Worm (Caenorhabditis elegans) whole organism, L3 larva: ENCODE results near the gene F14D7.9.
"Not testable (repeated sequence)": the region's sequence is repeated elsewhere in the genome, so short reads cannot be mapped to it uniquely, and the experiment has no call there.

Source experiments
- ama-1 ChIP-seq: fragments of 150-350 bp; optimal IDR thresholded peaks from 2 replicates; lab custom pipeline; 2018
- ceh-16 ChIP-seq: sonication (generic microtip); optimal IDR thresholded peaks from 2 replicates; lab custom pipeline; 2017; ENCODE audit warnings: missing biosample characterization, missing genetic modification characterization
- ceh-82 ChIP-seq: fragments of 150-350 bp; optimal IDR thresholded peaks from 2 replicates; lab custom pipeline; 2014; ENCODE audit warnings: missing biosample characterization, missing genetic modification characterization
- ceh-9 ChIP-seq: sonication (generic microtip); optimal IDR thresholded peaks from 2 replicates; lab custom pipeline; 2018; ENCODE audit warnings: missing biosample characterization, missing genetic modification characterization
- daf-12 ChIP-seq: fragments of 150-350 bp; optimal IDR thresholded peaks from 2 replicates; lab custom pipeline; 2014; ENCODE audit warnings: missing biosample characterization, missing genetic modification reagents, missing genetic modification characterization
- egl-5 ChIP-seq: fragments of 150-350 bp; optimal IDR thresholded peaks from 2 replicates; lab custom pipeline; 2017; ENCODE audit warnings: missing biosample characterization, missing genetic modification reagents, missing genetic modification characterization, inconsistent platforms
- elt-1 ChIP-seq: fragments of 150-350 bp; optimal IDR thresholded peaks from 2 replicates; lab custom pipeline; 2014; ENCODE audit warnings: missing biosample characterization, missing genetic modification characterization
- elt-2 ChIP-seq: sonication (generic microtip); optimal IDR thresholded peaks from 2 replicates; lab custom pipeline; 2016; ENCODE audit warnings: missing genetic modification reagents, mild to moderate bottlenecking, missing genetic modification characterization, missing compliant biosample characterization
- eor-1 ChIP-seq, 2 experiments: fragments of 150-350 bp; optimal IDR thresholded peaks; 2 replicates each; lab custom pipeline; 2014 to 2018; ENCODE audit warnings: missing biosample characterization in 2 of 2, missing genetic modification characterization in 2 of 2
- fkh-10 ChIP-seq: sonication (generic microtip); optimal IDR thresholded peaks from 2 replicates; lab custom pipeline; 2017; ENCODE audit warnings: missing biosample characterization, missing genetic modification reagents, missing genetic modification characterization
- fkh-2 ChIP-seq: fragments of 150-350 bp; optimal IDR thresholded peaks from 2 replicates; lab custom pipeline; 2014; ENCODE audit warnings: missing biosample characterization, missing genetic modification reagents, missing genetic modification characterization
- fos-1 ChIP-seq: fragments of 150-350 bp; optimal IDR thresholded peaks from 2 replicates; lab custom pipeline; 2014; ENCODE audit warnings: missing biosample characterization, missing genetic modification characterization
- jun-1 ChIP-seq: fragments of 150-350 bp; optimal IDR thresholded peaks from 2 replicates; lab custom pipeline; 2014; ENCODE audit warnings: missing biosample characterization, missing genetic modification reagents, missing genetic modification characterization
- lin-15B ChIP-seq: fragments of 150-350 bp; optimal IDR thresholded peaks from 2 replicates; lab custom pipeline; 2014; ENCODE audit warnings: missing biosample characterization, missing genetic modification characterization
- lin-39 ChIP-seq: fragments of 150-350 bp; optimal IDR thresholded peaks from 2 replicates; lab custom pipeline; 2018; ENCODE audit warnings: missing biosample characterization, missing genetic modification reagents, missing genetic modification characterization
- lsy-12 ChIP-seq: sonication (generic microtip); optimal IDR thresholded peaks from 2 replicates; lab custom pipeline; 2016; ENCODE audit warnings: mild to moderate bottlenecking, missing genetic modification characterization, missing compliant biosample characterization
- mdl-1 ChIP-seq: fragments of 150-350 bp; optimal IDR thresholded peaks from 2 replicates; lab custom pipeline; 2014; ENCODE audit warnings: missing biosample characterization, missing genetic modification characterization
- mml-1 ChIP-seq: fragments of 150-350 bp; sonication (generic microtip); optimal IDR thresholded peaks from 3 replicates; lab custom pipeline; 2014; ENCODE audit warnings: missing biosample characterization, missing genetic modification characterization
- nfya-1 ChIP-seq: sonication (generic microtip); optimal IDR thresholded peaks from 2 replicates; lab custom pipeline; 2017; ENCODE audit warnings: missing genetic modification characterization, mild to moderate bottlenecking, missing compliant biosample characterization, antibody characterized with exemption, moderate library complexity; ENCODE audit not compliant: insufficient read depth
- nhr-12 ChIP-seq: fragments of 150-350 bp; optimal IDR thresholded peaks from 2 replicates; lab custom pipeline; 2014; ENCODE audit warnings: missing biosample characterization, missing genetic modification characterization
- nhr-23 ChIP-seq: fragments of 150-350 bp; optimal IDR thresholded peaks from 2 replicates; lab custom pipeline; 2014; ENCODE audit warnings: missing biosample characterization, missing genetic modification reagents, missing genetic modification characterization
- nhr-25 ChIP-seq: sonication (generic microtip); optimal IDR thresholded peaks from 2 replicates; lab custom pipeline; 2017; ENCODE audit warnings: missing biosample characterization, missing genetic modification characterization
- nhr-28 ChIP-seq: fragments of 150-350 bp; optimal IDR thresholded peaks from 2 replicates; lab custom pipeline; 2014; ENCODE audit warnings: missing biosample characterization, missing genetic modification characterization
- nhr-43 ChIP-seq: sonication (generic microtip); optimal IDR thresholded peaks from 2 replicates; lab custom pipeline; 2016; ENCODE audit warnings: mild to moderate bottlenecking, missing genetic modification characterization, missing compliant biosample characterization; ENCODE audit not compliant: poor library complexity, severe bottlenecking
- nhr-67 ChIP-seq: fragments of 150-350 bp; optimal IDR thresholded peaks from 2 replicates; lab custom pipeline; 2014; ENCODE audit warnings: missing biosample characterization, missing genetic modification characterization
- nhr-76 ChIP-seq: fragments of 150-350 bp; sonication (generic microtip); optimal IDR thresholded peaks from 5 replicates; lab custom pipeline; 2014; ENCODE audit warnings: missing biosample characterization, missing genetic modification characterization
- nhr-77 ChIP-seq: fragments of 150-350 bp; optimal IDR thresholded peaks from 2 replicates; lab custom pipeline; 2014; ENCODE audit warnings: missing biosample characterization, missing genetic modification characterization
- pqm-1 ChIP-seq: fragments of 150-350 bp; optimal IDR thresholded peaks from 2 replicates; lab custom pipeline; 2017; ENCODE audit warnings: missing biosample characterization, missing genetic modification characterization, inconsistent platforms
- sea-2 ChIP-seq: fragments of 150-350 bp; sonication (generic microtip); optimal IDR thresholded peaks from 4 replicates; lab custom pipeline; 2014; ENCODE audit warnings: missing biosample characterization, missing genetic modification reagents, missing genetic modification characterization
- snpc-4 ChIP-seq: fragments of 150-350 bp; optimal IDR thresholded peaks from 2 replicates; lab custom pipeline; 2014; ENCODE audit warnings: missing biosample characterization, missing genetic modification characterization
- unc-39 ChIP-seq: sonication (generic microtip); optimal IDR thresholded peaks from 4 replicates; lab custom pipeline; 2017; ENCODE audit warnings: missing biosample characterization, missing genetic modification characterization
- unc-62 ChIP-seq: fragments of 150-350 bp; sonication (generic microtip); optimal IDR thresholded peaks from 4 replicates; lab custom pipeline; 2014; ENCODE audit warnings: missing biosample characterization, missing genetic modification reagents, missing genetic modification characterization
- zag-1 ChIP-seq: fragments of 150-350 bp; optimal IDR thresholded peaks from 2 replicates; lab custom pipeline; 2014; ENCODE audit warnings: missing biosample characterization, missing genetic modification characterization
- ztf-11 ChIP-seq: fragments of 150-350 bp; optimal IDR thresholded peaks from 2 replicates; lab custom pipeline; 2014; ENCODE audit warnings: missing biosample characterization, missing genetic modification characterization
- ztf-4 ChIP-seq: fragments of 150-350 bp; optimal IDR thresholded peaks from 2 replicates; lab custom pipeline; 2014; ENCODE audit warnings: missing biosample characterization, missing genetic modification characterization

Gene F14D7.9

ce11 chrV:14267326-14267942 is 27.1 kb upstream of the F14D7.9 start:
- no peak for TF ChIP-seq ceh-82 (tag; lab: Kevin White, UChicago)
- TF ChIP-seq snpc-4 (tag; lab: Kevin White, UChicago): peak; percentile 1

ce11 chrV:14268616-14269015 is 25.9 kb upstream of the F14D7.9 start, which contains the start of gene F40G12.4:
Gene F40G12.4 (minus strand): TSS chrV:14268716.
- TF ChIP-seq jun-1 (tag; lab: Kevin White, UChicago): no peak
- no peak for TF ChIP-seq ztf-4
- TF ChIP-seq ama-1 (lab: Kevin White, UChicago): no peak
- no peak for TF ChIP-seq ceh-16
- no peak for TF ChIP-seq eor-1 (tag; optimal IDR thresholded peaks at IDR 0.05; lab: Kevin White, UChicago)
- no peak for TF ChIP-seq nhr-77
- no peak for TF ChIP-seq nhr-76
- TF ChIP-seq mml-1 (tag; lab: Kevin White, UChicago): no peak
- TF ChIP-seq nhr-43 (tag; lab: Kevin White, UChicago): no peak
- no peak for TF ChIP-seq lin-39
- TF ChIP-seq lin-15B (tag; lab: Kevin White, UChicago): no peak
- TF ChIP-seq fkh-10: no peak
- no peak for TF ChIP-seq elt-1 (tag; lab: Kevin White, UChicago)

- TF ChIP-seq elt-2 (no peak), daf-12 (no peak), nhr-28 (tag; lab: Kevin White, UChicago) (no peak)
These were observed 23.8 kb upstream of the F14D7.9 start, which contains the start of gene F40G12.5 for ce11 chrV:14270729-14271128. Gene F40G12.5 (minus strand): TSS chrV:14270829.

- TF ChIP-seq nhr-23 (no peak), unc-62 (no peak), elt-2 (no peak), fkh-2 (tag; lab: Kevin White, UChicago) (no peak), ztf-11 (no peak), zag-1 (no peak), egl-5 (tag; lab: Kevin White, UChicago) (no peak), nfya-1 (tag; lab: Kevin White, UChicago) (no peak), sea-2 (GFP tag; lab: Kevin White, UChicago) (no peak), nhr-76 (no peak), ceh-9 (tag; lab: Kevin White, UChicago) (no peak), eor-1 (tag; optimal IDR thresholded peaks at IDR 0.05; lab: Kevin White, UChicago) (no peak), mml-1 (tag; lab: Kevin White, UChicago) (no peak), mdl-1 (no peak), ceh-16 (no peak)
These were observed 21.5 kb upstream of the F14D7.9 start, which contains the start of gene F40G12.6 for ce11 chrV:14273019-14273418. Gene F40G12.6 (minus strand): TSS chrV:14273119.

- not testable (repeated sequence) for TF ChIP-seq mdl-1, nhr-76, elt-2
These were observed 20.2 kb upstream of the F14D7.9 start, which contains the start of gene F40G12.7 for ce11 chrV:14274268-14274667. Gene F40G12.7 (plus strand): TSS chrV:14274568.

ce11 chrV:14279777-14280176 is 14.7 kb upstream of the F14D7.9 start, which contains the start of gene srt-33:
Gene srt-33 (minus strand): TSS chrV:14279877.
- TF ChIP-seq zag-1: no peak
- no peak for TF ChIP-seq ceh-16
- no peak for TF ChIP-seq pqm-1 (tag; lab: Kevin White, UChicago)
- no peak for TF ChIP-seq eor-1 (tag; optimal IDR thresholded peaks at IDR 0.05; lab: Kevin White, UChicago)
- TF ChIP-seq nhr-25: no peak
- no peak for TF ChIP-seq unc-39 (tag; lab: Kevin White, UChicago)
- TF ChIP-seq lin-15B (tag; lab: Kevin White, UChicago): no peak
- TF ChIP-seq nhr-12 (tag; lab: Kevin White, UChicago): no peak
- TF ChIP-seq daf-12: no peak
- TF ChIP-seq fos-1 (tag; lab: Kevin White, UChicago): no peak
- no peak for TF ChIP-seq lsy-12 (tag; lab: Kevin White, UChicago)
- TF ChIP-seq egl-5 (tag; lab: Kevin White, UChicago): no peak
- no peak for TF ChIP-seq nhr-67
- no peak for TF ChIP-seq elt-2
